Fruit fly (Drosophila melanogaster): Measurements from ENCODE around the gene Wdr24.

The Wdr24 gene

DNA sequence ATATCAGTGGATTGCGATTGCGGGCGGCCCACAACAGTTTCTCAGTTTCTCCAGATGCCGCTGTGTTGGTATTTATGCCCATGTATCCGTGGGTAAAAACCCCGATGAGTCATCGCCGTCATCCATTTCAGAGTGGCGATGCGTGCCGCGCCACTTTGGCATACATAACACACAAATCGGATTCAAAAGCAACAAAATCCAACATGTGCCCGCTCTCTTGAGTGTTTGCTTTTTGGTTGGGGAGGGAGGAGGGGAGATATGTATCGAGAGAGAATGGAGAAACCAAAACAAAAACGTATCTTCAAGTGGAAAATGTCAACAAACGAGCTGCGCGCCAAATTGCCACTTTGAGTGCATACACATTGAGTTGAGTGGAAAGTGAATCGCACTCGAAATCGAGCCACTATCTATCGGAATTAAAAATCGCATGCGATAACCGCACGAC, 26.8 kb upstream of the Wdr24 start (continued):
- TF ChIP-seq Eip74EF (GFP tag; optimal IDR thresholded peaks at IDR 0.05) (no peak), CG17328 (GFP tag; IDR thresholded peaks at IDR 0.05) (0 out of 2 replicates have a peak, but pooled peaks have one; percentile 12), CG8359 (GFP tag; optimal IDR thresholded peaks at IDR 0.05; ENCODE audit: borderline replicate concordance) (no peak), CG6654 (GFP tag; optimal IDR thresholded peaks at IDR 0.05) (no peak), Hey (tag; optimal IDR thresholded peaks at IDR 0.05) (peak; percentile 16), CG32532 (GFP tag; IDR thresholded peaks at IDR 0.05) (no peak), E2f2 (GFP tag; IDR thresholded peaks at IDR 0.05) (peak; percentile 31; the same call in 1 of the 2 replicates), CG8388 (GFP tag; optimal IDR thresholded peaks at IDR 0.05) (no peak), CG6765 (GFP tag; optimal IDR thresholded peaks at IDR 0.05) (no peak), gcm (GFP tag; optimal IDR thresholded peaks at IDR 0.05) (peak; percentile 55), CG12769 (tag; optimal IDR thresholded peaks at IDR 0.05) (peak; percentile 47), inv (GFP tag; IDR thresholded peaks at IDR 0.05; ENCODE audit: partially characterized antibody) (peak; percentile 33; the same call in 1 of the 2 replicates), Myb (GFP tag; optimal IDR thresholded peaks at IDR 0.05) (no peak), BtbVII (GFP tag; optimal IDR thresholded peaks at IDR 0.05) (peak; percentile 6), CG2875 (GFP tag; optimal IDR thresholded peaks at IDR 0.05) (peak; percentile 45), disco-r (GFP tag; optimal IDR thresholded peaks at IDR 0.05) (peak; percentile 44), CG1024 (GFP tag; IDR thresholded peaks at IDR 0.05) (no peak), Mes4 (GFP tag; optimal IDR thresholded peaks at IDR 0.05) (no peak), Fer1 (GFP tag; optimal IDR thresholded peaks at IDR 0.05) (peak; percentile 44), CG2712 (tag; optimal IDR thresholded peaks at IDR 0.05) (no peak), CG15601 (tag; optimal IDR thresholded peaks at IDR 0.05) (peak; percentile 38), Taf1 (GFP tag; IDR thresholded peaks at IDR 0.05) (no peak), pros (GFP tag; optimal IDR thresholded peaks at IDR 0.05) (peak; percentile 63), trem (tag; optimal IDR thresholded peaks at IDR 0.05) (no peak), CG15269 (tag; optimal IDR thresholded peaks at IDR 0.05) (peak; percentile 24), Dbx (GFP tag; IDR thresholded peaks at IDR 0.05) (no peak), mirr (GFP tag; optimal IDR thresholded peaks at IDR 0.05) (peak; percentile 30), CG7271 (tag; optimal IDR thresholded peaks at IDR 0.05) (no peak), nerfin-2 (GFP tag; IDR thresholded peaks at IDR 0.05; ENCODE audit: partially characterized antibody) (no peak; the same call in 1 of the 2 replicates), odd (GFP tag; optimal IDR thresholded peaks at IDR 0.05) (peak; percentile 11), CG15479 (GFP tag; optimal IDR thresholded peaks at IDR 0.05) (peak; percentile 65), CG12236 (GFP tag; optimal IDR thresholded peaks at IDR 0.05) (no peak), bbx (GFP tag; IDR thresholded peaks at IDR 0.05; ENCODE audit: partially characterized antibody) (peak; percentile 80), CG11398 (GFP tag; optimal IDR thresholded peaks at IDR 0.05) (no peak), D (optimal IDR thresholded peaks at IDR 0.05) (no peak), D (GFP tag; optimal IDR thresholded peaks at IDR 0.05) (no peak), HLH3B (GFP tag; IDR thresholded peaks at IDR 0.05) (peak; percentile 30; the same call in 1 of the 2 replicates), insv (GFP tag; optimal IDR thresholded peaks at IDR 0.05) (peak in 1 of 2 experiments; percentile 65), stc (GFP tag; IDR thresholded peaks at IDR 0.05) (peak; percentile 50; the same call in 1 of the 2 replicates), Hr51 (GFP tag; optimal IDR thresholded peaks at IDR 0.05) (peak in 1 of 2 experiments; percentile 4), slou (GFP tag; optimal IDR thresholded peaks at IDR 0.05) (no peak), unpg (GFP tag; optimal IDR thresholded peaks at IDR 0.05) (no peak), Adf1 (GFP tag; IDR thresholded peaks at IDR 0.05) (peak; percentile 32; the same call in 1 of the 2 replicates), Hand (GFP tag; optimal IDR thresholded peaks at IDR 0.05) (peak; percentile 65), CG13123 (GFP tag; optimal IDR thresholded peaks at IDR 0.05) (no peak), Deaf1 (tag; optimal IDR thresholded peaks at IDR 0.05) (peak; percentile 59), lab (GFP tag; optimal IDR thresholded peaks at IDR 0.05) (peak; percentile 17), CG10431 (GFP tag; optimal IDR thresholded peaks at IDR 0.05) (peak; percentile 61), CG17802 (tag; optimal IDR thresholded peaks at IDR 0.05) (no peak)
